In genomic region chrII:7264675-7265074, ce11 we compare ENCODE assay signal across 5 worm cellular contexts.
TF ChIP-seq lines count a peak whose summit lies in the region.

No protein-coding gene starts in this region.

TF ChIP-seq in whole organism, L1 larva, 84 proteins besides CTCF, POLR2A, EP300 and RAD21:
- peak; percentile 42 for TF ChIP-seq blmp-1 (tag; optimal IDR thresholded peaks at IDR 0.05; lab: Kevin White, UChicago)
- TF ChIP-seq efl-1 (optimal IDR thresholded peaks at IDR 0.05; lab: Kevin White, UChicago), result no peak
- peak in 1 of 2 experiments; percentile 41 for TF ChIP-seq efl-1 (GFP tag; optimal IDR thresholded peaks at IDR 0.05 in 1 of 2; lab: Kevin White, UChicago)
- TF ChIP-seq jun-1 (tag; optimal IDR thresholded peaks at IDR 0.05; lab: Kevin White, UChicago), result peak; percentile 55
- peak in 1 of 2 experiments; percentile 47 for TF ChIP-seq lin-35 (GFP tag; optimal IDR thresholded peaks at IDR 0.05; lab: Kevin White, UChicago)
- TF ChIP-seq elt-2 (tag; optimal IDR thresholded peaks at IDR 0.05; lab: Kevin White, UChicago), result peak; percentile 96
- no peak for TF ChIP-seq nhr-237 (tag; optimal IDR thresholded peaks at IDR 0.05; lab: Kevin White, UChicago)
- peak in 1 of 2 experiments; percentile 61 for TF ChIP-seq mdl-1 (tag; optimal IDR thresholded peaks at IDR 0.05; lab: Kevin White, UChicago)
- TF ChIP-seq unc-86 (tag; optimal IDR thresholded peaks at IDR 0.05; lab: Kevin White, UChicago), result no peak
- TF ChIP-seq vab-15 (tag; optimal IDR thresholded peaks at IDR 0.05; lab: Kevin White, UChicago), result no peak
- TF ChIP-seq nhr-20 (tag; optimal IDR thresholded peaks at IDR 0.05; lab: Kevin White, UChicago), result peak; percentile 68
- TF ChIP-seq nhr-71 (tag; optimal IDR thresholded peaks at IDR 0.05; lab: Kevin White, UChicago), result peak; percentile 32
- TF ChIP-seq nhr-90 (tag; optimal IDR thresholded peaks at IDR 0.05; lab: Kevin White, UChicago; ENCODE audit: poor library complexity), result peak; percentile 35

TF ChIP-seq in whole organism, L2 larva, 48 proteins besides CTCF, POLR2A, EP300 and RAD21:
- peak; percentile 79 for TF ChIP-seq sma-9 (GFP tag; optimal IDR thresholded peaks at IDR 0.05; lab: Kevin White, UChicago)
- no peak for TF ChIP-seq sma-9 (tag; optimal IDR thresholded peaks at IDR 0.05; lab: Kevin White, UChicago)
- peak; percentile 42 for TF ChIP-seq gmeb-1 (tag; optimal IDR thresholded peaks at IDR 0.05; lab: Kevin White, UChicago)
- TF ChIP-seq fos-1 (tag; optimal IDR thresholded peaks at IDR 0.05; lab: Kevin White, UChicago), result peak; percentile 62
- peak; percentile 12 for TF ChIP-seq sma-3 (GFP tag; optimal IDR thresholded peaks at IDR 0.05; lab: Kevin White, UChicago)
- peak; percentile 74 for TF ChIP-seq crh-2 (tag; optimal IDR thresholded peaks at IDR 0.05; lab: Kevin White, UChicago)
- TF ChIP-seq peb-1 (tag; optimal IDR thresholded peaks at IDR 0.05; lab: Kevin White, UChicago), result no peak
- TF ChIP-seq mdl-1 (tag; optimal IDR thresholded peaks at IDR 0.05; lab: Kevin White, UChicago), result peak in 1 of 2 experiments; percentile 37
- peak; percentile 47 for TF ChIP-seq blmp-1 (tag; optimal IDR thresholded peaks at IDR 0.05; lab: Kevin White, UChicago; ENCODE audit: insufficient read depth)
- TF ChIP-seq nhr-21 (tag; optimal IDR thresholded peaks at IDR 0.05; lab: Kevin White, UChicago), result no peak
- no peak for TF ChIP-seq nhr-237 (tag; optimal IDR thresholded peaks at IDR 0.05; lab: Kevin White, UChicago)
TF ChIP-seq in whole organism, L2 larva: peak in this region for 7.

TF ChIP-seq in whole organism, L3 larva, 47 proteins besides CTCF, POLR2A, EP300 and RAD21:
- TF ChIP-seq nhr-28 (tag; optimal IDR thresholded peaks at IDR 0.05; lab: Kevin White, UChicago) (no peak), hmg-11 (tag; optimal IDR thresholded peaks at IDR 0.05; lab: Kevin White, UChicago) (no peak), pqm-1 (tag; optimal IDR thresholded peaks at IDR 0.05; lab: Kevin White, UChicago) (peak; percentile 59), elt-2 (tag; optimal IDR thresholded peaks at IDR 0.05; lab: Kevin White, UChicago) (peak; percentile 94), elt-1 (tag; optimal IDR thresholded peaks at IDR 0.05; lab: Kevin White, UChicago) (no peak), ZK546.5 (tag; optimal IDR thresholded peaks at IDR 0.05; lab: Kevin White, UChicago) (no peak), nhr-77 (tag; optimal IDR thresholded peaks at IDR 0.05; lab: Kevin White, UChicago) (no peak), ceh-28 (tag; optimal IDR thresholded peaks at IDR 0.05; lab: Kevin White, UChicago) (no peak), unc-39 (tag; optimal IDR thresholded peaks at IDR 0.05; lab: Kevin White, UChicago) (no peak), fkh-10 (GFP tag; optimal IDR thresholded peaks at IDR 0.05; lab: Kevin White, UChicago) (no peak), jun-1 (tag; optimal IDR thresholded peaks at IDR 0.05; lab: Kevin White, UChicago) (peak; percentile 76), mdl-1 (tag; optimal IDR thresholded peaks at IDR 0.05; lab: Kevin White, UChicago) (peak; percentile 38), ztf-11 (tag; optimal IDR thresholded peaks at IDR 0.05; lab: Kevin White, UChicago) (no peak), nhr-11 (tag; optimal IDR thresholded peaks at IDR 0.05; lab: Kevin White, UChicago) (no peak), pha-4 (tag; optimal IDR thresholded peaks at IDR 0.05; lab: Kevin White, UChicago) (peak; percentile 84), nhr-12 (tag; optimal IDR thresholded peaks at IDR 0.05; lab: Kevin White, UChicago) (no peak), egl-5 (tag; optimal IDR thresholded peaks at IDR 0.05; lab: Kevin White, UChicago) (no peak), lsy-12 (tag; optimal IDR thresholded peaks at IDR 0.05; lab: Kevin White, UChicago) (no peak), R02D3.7 (tag; optimal IDR thresholded peaks at IDR 0.05; lab: Kevin White, UChicago) (no peak), lin-39 (tag; optimal IDR thresholded peaks at IDR 0.05; lab: Kevin White, UChicago) (no peak), tbx-2 (tag; optimal IDR thresholded peaks at IDR 0.05; lab: Kevin White, UChicago) (no peak), nhr-67 (tag; optimal IDR thresholded peaks at IDR 0.05; lab: Kevin White, UChicago) (no peak), sea-2 (GFP tag; optimal IDR thresholded peaks at IDR 0.05; lab: Kevin White, UChicago) (no peak)

TF ChIP-seq in whole organism, L4 larva, 104 proteins besides CTCF, POLR2A, EP300 and RAD21 (continues in another document):
- peak; percentile 70 for TF ChIP-seq pqm-1 (tag; optimal IDR thresholded peaks at IDR 0.05; lab: Kevin White, UChicago)
- no peak for TF ChIP-seq Y48G9A.11 (GFP tag; IDR thresholded peaks at IDR 0.05; lab: Robert Waterston, UW)
- no peak for TF ChIP-seq ZK546.5 (tag; optimal IDR thresholded peaks at IDR 0.05; lab: Kevin White, UChicago)
- peak in 1 of 2 experiments; percentile 68 for TF ChIP-seq mdl-1 (tag; optimal IDR thresholded peaks at IDR 0.05; lab: Kevin White, UChicago)
- no peak for TF ChIP-seq nhr-41 (GFP tag; IDR thresholded peaks at IDR 0.05; lab: Robert Waterston, UW)
- TF ChIP-seq nhr-77 (tag; optimal IDR thresholded peaks at IDR 0.05; lab: Kevin White, UChicago), result peak; percentile 71
- peak; percentile 77 for TF ChIP-seq hlh-11 (tag; optimal IDR thresholded peaks at IDR 0.05; lab: Kevin White, UChicago)
- no peak for TF ChIP-seq nhr-76 (tag; optimal IDR thresholded peaks at IDR 0.05; lab: Kevin White, UChicago)
- no peak for TF ChIP-seq tag-97 (GFP tag; IDR thresholded peaks at IDR 0.05; lab: Robert Waterston, UW)
- peak; percentile 60 for TF ChIP-seq nhr-102 (tag; optimal IDR thresholded peaks at IDR 0.05; lab: Kevin White, UChicago)
- TF ChIP-seq aly-2 (tag; optimal IDR thresholded peaks at IDR 0.05; lab: Kevin White, UChicago), result no peak
- TF ChIP-seq dmd-9 (GFP tag; IDR thresholded peaks at IDR 0.05; lab: Robert Waterston, UW), result no peak
- no peak for TF ChIP-seq fkh-10 (GFP tag; optimal IDR thresholded peaks at IDR 0.05; lab: Kevin White, UChicago)
- no peak for TF ChIP-seq unc-130 (GFP tag; optimal IDR thresholded peaks at IDR 0.05; lab: Kevin White, UChicago)
- TF ChIP-seq skn-1 (tag; optimal IDR thresholded peaks at IDR 0.05; lab: Kevin White, UChicago), result no peak
- no peak for TF ChIP-seq rbr-2 (tag; optimal IDR thresholded peaks at IDR 0.05; lab: Kevin White, UChicago)
- no peak for TF ChIP-seq php-3 (GFP tag; IDR thresholded peaks at IDR 0.05; lab: Robert Waterston, UW)
- TF ChIP-seq nhr-237 (tag; optimal IDR thresholded peaks at IDR 0.05; lab: Kevin White, UChicago), result no peak
- peak; percentile 85 for TF ChIP-seq nhr-28 (tag; optimal IDR thresholded peaks at IDR 0.05; lab: Kevin White, UChicago)
- TF ChIP-seq daf-16 (GFP tag; optimal IDR thresholded peaks at IDR 0.05; lab: Kevin White, UChicago), result no peak
- TF ChIP-seq daf-16 (tag; optimal IDR thresholded peaks at IDR 0.05; lab: Kevin White, UChicago), result peak; percentile 93
- no peak for TF ChIP-seq egl-27 (tag; optimal IDR thresholded peaks at IDR 0.05; lab: Kevin White, UChicago)
- TF ChIP-seq dve-1 (tag; optimal IDR thresholded peaks at IDR 0.05; lab: Kevin White, UChicago; ENCODE audit: insufficient read depth), result peak; percentile 65
- no peak for TF ChIP-seq ceh-44 (GFP tag; IDR thresholded peaks at IDR 0.05; lab: Robert Waterston, UW)
- TF ChIP-seq nhr-48 (tag; optimal IDR thresholded peaks at IDR 0.05; lab: Kevin White, UChicago), result peak; percentile 21
- peak; percentile 72 for TF ChIP-seq hlh-30 (tag; optimal IDR thresholded peaks at IDR 0.05; lab: Kevin White, UChicago; ENCODE audit: insufficient read depth)
- TF ChIP-seq egl-43 (GFP tag; IDR thresholded peaks at IDR 0.05; lab: Robert Waterston, UW), result no peak

TF ChIP-seq in whole organism, young adult, 124 proteins besides CTCF, POLR2A, EP300 and RAD21:
- TF ChIP-seq hrde-1 (tag; optimal IDR thresholded peaks at IDR 0.05; lab: Kevin White, UChicago; ENCODE audit: borderline replicate concordance) (no peak), nhr-80 (tag; optimal IDR thresholded peaks at IDR 0.05; lab: Kevin White, UChicago) (peak; percentile 76), pha-4 (tag; optimal IDR thresholded peaks at IDR 0.05; lab: Kevin White, UChicago) (peak; percentile 35), let-607 (tag; optimal IDR thresholded peaks at IDR 0.05; lab: Kevin White, UChicago) (peak in 1 of 2 experiments; percentile 4)
